Worm (Caenorhabditis elegans) whole organism, young adult: ENCODE measurements around the gene K08H2.4.

Experiments used
- B0261.1 ChIP-seq: sonication (generic microtip); optimal IDR thresholded peaks from 2 replicates; lab custom pipeline; 2016; ENCODE audit warnings: mild to moderate bottlenecking, missing genetic modification characterization, moderate library complexity, missing compliant biosample characterization
- C06A6.2 ChIP-seq: fragments of 200-800 bp; sonication (Bioruptor generic); conservative IDR thresholded peaks from 2 replicates; pipeline ENCODE4 v1.3.6; 2022; ENCODE audit warnings: missing genetic modification characterization, missing compliant biosample characterization
- D2030.7 ChIP-seq: fragments of 200-800 bp; sonication (Bioruptor generic); IDR thresholded peaks from 2 replicates; pipeline ENCODE4 v1.3.6; 2022; ENCODE audit warnings: missing genetic modification reagents, missing genetic modification characterization, missing compliant biosample characterization
- F33H1.4 ChIP-seq: fragments of 200-800 bp; sonication (Bioruptor generic); IDR thresholded peaks from 2 replicates; pipeline ENCODE4 v1.3.6; 2022; ENCODE audit warnings: missing genetic modification reagents, missing genetic modification characterization, missing compliant biosample characterization
- F49E8.2 ChIP-seq: sonication (generic microtip); optimal IDR thresholded peaks from 3 replicates; lab custom pipeline; 2017; ENCODE audit warnings: missing genetic modification characterization, mild to moderate bottlenecking, missing compliant biosample characterization, antibody characterized with exemption, moderate library complexity; ENCODE audit not compliant: insufficient read depth
- T07F8.4 ChIP-seq: sonication (generic microtip); optimal IDR thresholded peaks from 2 replicates; lab custom pipeline; 2016; ENCODE audit warnings: mild to moderate bottlenecking, missing genetic modification characterization, moderate library complexity, missing compliant biosample characterization
- Y56A3A.18 ChIP-seq: fragments of 200-800 bp; sonication (Bioruptor generic); IDR thresholded peaks from 2 replicates; pipeline ENCODE4 v1.3.6; 2022; ENCODE audit warnings: missing genetic modification reagents, missing genetic modification characterization, missing compliant biosample characterization
- Y67H2A.10 ChIP-seq: fragments of 200-800 bp; sonication (Bioruptor generic); conservative IDR thresholded peaks from 2 replicates; pipeline ENCODE4 v1.3.6; 2022; ENCODE audit warnings: missing genetic modification reagents, missing genetic modification characterization, missing compliant biosample characterization
- ZK185.1 ChIP-seq: sonication (generic microtip); optimal IDR thresholded peaks from 2 replicates; lab custom pipeline; 2016; ENCODE audit warnings: mild to moderate bottlenecking, missing genetic modification characterization, missing compliant biosample characterization; ENCODE audit not compliant: poor library complexity, severe bottlenecking
- attf-5 ChIP-seq: fragments of 200-800 bp; sonication (Bioruptor generic); optimal IDR thresholded peaks from 2 replicates; lab custom pipeline; 2018; ENCODE audit warnings: mild to moderate bottlenecking, missing genetic modification characterization, missing compliant biosample characterization
- attf-6 ChIP-seq: fragments of 200-800 bp; sonication (Bioruptor generic); IDR thresholded peaks from 2 replicates; pipeline ENCODE4 v1.3.6; 2022; ENCODE audit warnings: missing genetic modification reagents, missing genetic modification characterization, missing compliant biosample characterization
- bed-1 ChIP-seq: fragments of 200-800 bp; sonication (Bioruptor generic); IDR thresholded peaks from 2 replicates; pipeline ENCODE4 v1.3.6; 2022; ENCODE audit warnings: missing genetic modification reagents, missing genetic modification characterization, missing compliant biosample characterization
- cebp-1 ChIP-seq, 2 experiments: fragments of 200-800 bp in 1 of 2; sonication (Bioruptor generic) in 1 of 2; sonication (generic microtip) in 1 of 2; IDR thresholded peaks in 1 of 2; optimal IDR thresholded peaks in 1 of 2; 2 replicates each; pipeline versions ENCODE4 v1.3.6 to Lab custom; 2017 to 2022; ENCODE audit warnings: missing compliant biosample characterization in 2 of 2, missing genetic modification characterization in 2 of 2, mild to moderate bottlenecking in 1 of 2, missing genetic modification reagents in 1 of 2, moderate library complexity in 1 of 2
- cebp-2 ChIP-seq: fragments of 200-800 bp; sonication (Bioruptor generic); IDR thresholded peaks from 2 replicates; pipeline ENCODE4 v1.3.6; 2022; ENCODE audit warnings: missing genetic modification characterization, missing compliant biosample characterization
- ceh-100 ChIP-seq: fragments of 200-800 bp; sonication (Bioruptor generic); IDR thresholded peaks from 2 replicates; pipeline ENCODE4 v1.3.6; 2022; ENCODE audit warnings: missing genetic modification reagents, missing genetic modification characterization, missing compliant biosample characterization
- ceh-58 ChIP-seq: fragments of 200-800 bp; sonication (Bioruptor generic); IDR thresholded peaks from 2 replicates; pipeline ENCODE4 v1.3.6; 2022; ENCODE audit warnings: missing genetic modification characterization, missing compliant biosample characterization
- die-1 ChIP-seq: sonication (generic microtip); optimal IDR thresholded peaks from 2 replicates; lab custom pipeline; 2016; ENCODE audit warnings: missing genotype, mild to moderate bottlenecking, missing genetic modification characterization, missing compliant biosample characterization
- dox-1 ChIP-seq: fragments of 200-800 bp; sonication (Bioruptor generic); IDR thresholded peaks from 2 replicates; pipeline ENCODE4 v1.3.6; 2022; ENCODE audit warnings: missing genetic modification reagents, missing genetic modification characterization, missing compliant biosample characterization
- him-1 ChIP-seq: sonication (generic microtip); optimal IDR thresholded peaks from 2 replicates; lab custom pipeline; 2016; ENCODE audit warnings: missing genotype, missing genetic modification reagents, missing genetic modification characterization, missing compliant biosample characterization
- hmg-1.2 ChIP-seq: fragments of 200-800 bp; sonication (Bioruptor generic); IDR thresholded peaks from 2 replicates; pipeline ENCODE4 v1.3.6; 2022; ENCODE audit warnings: missing genetic modification reagents, missing genetic modification characterization, missing compliant biosample characterization
- hrde-1 ChIP-seq: sonication (generic microtip); optimal IDR thresholded peaks from 2 replicates; lab custom pipeline; 2016; ENCODE audit warnings: missing genetic modification characterization, mild to moderate bottlenecking, missing compliant biosample characterization, moderate library complexity, missing genotype, missing genetic modification reagents, borderline replicate concordance
- let-526 ChIP-seq: fragments of 200-800 bp; sonication (Bioruptor generic); IDR thresholded peaks from 2 replicates; pipeline ENCODE4 v1.3.6; 2022; ENCODE audit warnings: missing genetic modification reagents, missing genetic modification characterization, missing compliant biosample characterization
- let-607 ChIP-seq, 2 experiments: fragments of 200-800 bp in 1 of 2; sonication (Bioruptor generic) in 1 of 2; sonication (generic microtip) in 1 of 2; optimal IDR thresholded peaks; 2 replicates each; lab custom pipeline; 2016 to 2018; ENCODE audit warnings: mild to moderate bottlenecking in 2 of 2, missing compliant biosample characterization in 2 of 2, missing genetic modification characterization in 2 of 2, moderate library complexity in 2 of 2, missing genotype in 1 of 2
- lin-26 ChIP-seq: fragments of 200-800 bp; sonication (Bioruptor generic); IDR thresholded peaks from 2 replicates; pipeline ENCODE4 v1.3.6; 2022; ENCODE audit warnings: missing genetic modification reagents, missing genetic modification characterization, missing compliant biosample characterization
- lin-40 ChIP-seq: sonication (generic microtip); optimal IDR thresholded peaks from 2 replicates; lab custom pipeline; 2016; ENCODE audit warnings: missing genetic modification characterization, mild to moderate bottlenecking, missing compliant biosample characterization, missing genotype, missing genetic modification reagents
- lsl-1 ChIP-seq: fragments of 200-800 bp; sonication (Bioruptor generic); optimal IDR thresholded peaks from 2 replicates; lab custom pipeline; 2018; ENCODE audit warnings: mild to moderate bottlenecking, missing genetic modification characterization, moderate library complexity, missing compliant biosample characterization
- madf-3 ChIP-seq: fragments of 200-800 bp; sonication (Bioruptor generic); IDR thresholded peaks from 2 replicates; pipeline ENCODE4 v1.3.6; 2022; ENCODE audit warnings: missing genetic modification reagents, missing genetic modification characterization, missing compliant biosample characterization
- nfya-2 ChIP-seq: fragments of 200-800 bp; sonication (Bioruptor generic); IDR thresholded peaks from 2 replicates; pipeline ENCODE4 v1.3.6; 2022; ENCODE audit warnings: missing genetic modification reagents, missing genetic modification characterization, missing compliant biosample characterization
- nfyb-1 ChIP-seq: fragments of 200-800 bp; sonication (Bioruptor generic); IDR thresholded peaks from 2 replicates; pipeline ENCODE4 v1.3.6; 2022; ENCODE audit warnings: missing genetic modification reagents, missing genetic modification characterization, missing compliant biosample characterization
- nhr-120 ChIP-seq: fragments of 200-800 bp; sonication (Bioruptor generic); IDR thresholded peaks from 2 replicates; pipeline ENCODE4 v1.3.6; 2022; ENCODE audit warnings: missing genetic modification characterization, missing compliant biosample characterization
- nhr-179 ChIP-seq: sonication (generic microtip); optimal IDR thresholded peaks from 2 replicates; lab custom pipeline; 2016; ENCODE audit warnings: mild to moderate bottlenecking, missing genetic modification characterization, missing compliant biosample characterization
- nhr-80 ChIP-seq: sonication (generic microtip); optimal IDR thresholded peaks from 2 replicates; lab custom pipeline; 2016; ENCODE audit warnings: missing genetic modification characterization, missing compliant biosample characterization
- nhr-90 ChIP-seq: sonication (generic microtip); optimal IDR thresholded peaks from 2 replicates; lab custom pipeline; 2016; ENCODE audit warnings: missing genotype, mild to moderate bottlenecking, missing genetic modification characterization, missing compliant biosample characterization
- pbrm-1 ChIP-seq: fragments of 200-800 bp; sonication (Bioruptor generic); IDR thresholded peaks from 2 replicates; pipeline ENCODE4 v1.3.6; 2022; ENCODE audit warnings: missing genetic modification reagents, missing genetic modification characterization, missing compliant biosample characterization
- pha-4 ChIP-seq: fragments of 150-350 bp; sonication (generic microtip); optimal IDR thresholded peaks from 2 replicates; lab custom pipeline; 2014; ENCODE audit warnings: missing biosample characterization, missing genetic modification reagents, missing genetic modification characterization
- rec-8 ChIP-seq, 2 experiments: sonication (generic microtip); optimal IDR thresholded peaks; 2 replicates each; lab custom pipeline; 2016; ENCODE audit warnings: mild to moderate bottlenecking in 2 of 2, missing genetic modification characterization in 2 of 2, missing genetic modification reagents in 2 of 2, missing genotype in 2 of 2, missing biosample characterization in 1 of 2, missing compliant biosample characterization in 1 of 2, moderate library complexity in 1 of 2
- rpc-1 ChIP-seq, 2 experiments: fragments of 150-350 bp in 1 of 2; sonication (generic microtip) in 1 of 2; optimal IDR thresholded peaks; 2 replicates each; lab custom pipeline; 2014 to 2018; ENCODE audit warnings: missing biosample characterization in 1 of 2, missing genetic modification characterization in 1 of 2, missing genetic modification reagents in 1 of 2, missing genotype in 1 of 2
- snpc-1.3 ChIP-seq: sonication (generic microtip); optimal IDR thresholded peaks from 2 replicates; lab custom pipeline; 2017; ENCODE audit warnings: missing genetic modification characterization, mild to moderate bottlenecking, missing compliant biosample characterization, antibody characterized with exemption, moderate library complexity, missing genotype, missing genetic modification reagents; ENCODE audit not compliant: insufficient read depth
- snpc-3.4 ChIP-seq: sonication (generic microtip); optimal IDR thresholded peaks from 2 replicates; lab custom pipeline; 2017; ENCODE audit warnings: missing genetic modification characterization, mild to moderate bottlenecking, missing compliant biosample characterization, antibody characterized with exemption, moderate library complexity, missing genotype, missing genetic modification reagents
- snpc-4 ChIP-seq, 5 experiments: fragments of 150-350 bp in 1 of 5; sonication (generic microtip) in 4 of 5; optimal IDR thresholded peaks; 2 replicates each; lab custom pipeline; 2014 to 2018; ENCODE audit warnings: missing genetic modification characterization in 5 of 5, missing biosample characterization in 3 of 5, antibody characterized with exemption in 2 of 5, mild to moderate bottlenecking in 2 of 5, missing compliant biosample characterization in 2 of 5, missing genotype in 2 of 5, moderate library complexity in 2 of 5, missing genetic modification reagents in 1 of 5
- sptf-2 ChIP-seq: fragments of 200-800 bp; sonication (Bioruptor generic); optimal IDR thresholded peaks from 2 replicates; lab custom pipeline; 2018; ENCODE audit warnings: mild to moderate bottlenecking, missing genetic modification characterization, missing compliant biosample characterization
- tbp1 ChIP-seq: fragments of 200-800 bp; sonication (Bioruptor generic); optimal IDR thresholded peaks from 2 replicates; lab custom pipeline; 2018; ENCODE audit warnings: mild to moderate bottlenecking, missing genetic modification characterization, missing compliant biosample characterization
- ztf-18 ChIP-seq: sonication (generic microtip); optimal IDR thresholded peaks from 2 replicates; lab custom pipeline; 2016; ENCODE audit warnings: missing genotype, mild to moderate bottlenecking, missing genetic modification characterization, missing compliant biosample characterization
- ztf-25 ChIP-seq: fragments of 200-800 bp; sonication (Bioruptor generic); IDR thresholded peaks from 2 replicates; pipeline ENCODE4 v1.3.6; 2022; ENCODE audit warnings: missing genetic modification reagents, missing genetic modification characterization, missing compliant biosample characterization
- ztf-28 ChIP-seq: fragments of 200-800 bp; sonication (Bioruptor generic); IDR thresholded peaks from 2 replicates; pipeline ENCODE4 v1.3.6; 2022; ENCODE audit warnings: missing genetic modification reagents, missing genetic modification characterization, missing compliant biosample characterization

The K08H2.4 gene

ce11 chrX:13284618-13285017 is 46.3 kb downstream of the K08H2.4 start:
- peak; percentile 80 for TF ChIP-seq B0261.1 (tag; lab: Kevin White, UChicago)
- 0 out of 2 replicates have a peak, but pooled peaks have one; percentile 50 for TF ChIP-seq nhr-120
- TF ChIP-seq snpc-3.4 (tag; lab: Kevin White, UChicago) = peak; percentile 50
- TF ChIP-seq ceh-100 = no peak
- TF ChIP-seq C06A6.2 (GFP tag; lab: Robert Waterston, UW) = no peak
- no peak for TF ChIP-seq let-526 (GFP tag; lab: Robert Waterston, UW)
- TF ChIP-seq let-607 (tag; optimal IDR thresholded peaks at IDR 0.05; lab: Kevin White, UChicago) = peak in 1 of 2 experiments; percentile 7
- peak; percentile 22 for TF ChIP-seq ZK185.1 (tag; lab: Kevin White, UChicago)
- TF ChIP-seq nhr-90 (tag; lab: Kevin White, UChicago) = peak; percentile 65
- peak; percentile 42 for TF ChIP-seq snpc-4 (GFP tag; optimal IDR thresholded peaks at IDR 0.05; lab: Kevin White, UChicago)
- TF ChIP-seq snpc-4 (tag; optimal IDR thresholded peaks at IDR 0.05; lab: Kevin White, UChicago) = peak in 2 of 4 experiments; percentile 35 to 58
- TF ChIP-seq nfya-2 (GFP tag; lab: Robert Waterston, UW) = no peak
- peak; percentile 16 for TF ChIP-seq nhr-179 (tag; lab: Kevin White, UChicago)
- no peak for TF ChIP-seq ceh-58 (GFP tag; lab: Robert Waterston, UW)
- TF ChIP-seq hmg-1.2 (GFP tag; lab: Robert Waterston, UW) = peak; percentile 44; the same call in 1 of the 2 replicates
- TF ChIP-seq pha-4 (tag; lab: Kevin White, UChicago) = no peak
- TF ChIP-seq die-1 = peak; percentile 76
- no peak for TF ChIP-seq Y67H2A.10 (GFP tag; lab: Robert Waterston, UW)
- TF ChIP-seq nfyb-1 = peak; percentile 64
- no peak for TF ChIP-seq F33H1.4 (GFP tag; lab: Robert Waterston, UW)
- TF ChIP-seq ztf-18 (tag; lab: Kevin White, UChicago) = peak; percentile 40
- TF ChIP-seq snpc-1.3 (tag; lab: Kevin White, UChicago) = peak; percentile 45
- TF ChIP-seq lin-40 (tag; lab: Kevin White, UChicago) = no peak
- peak; percentile 65 for TF ChIP-seq him-1 (tag; lab: Kevin White, UChicago)
- TF ChIP-seq bed-1 (GFP tag; lab: Robert Waterston, UW) = no peak
- no peak for TF ChIP-seq cebp-2
- peak; percentile 3 for TF ChIP-seq hrde-1
- peak; percentile 65 for TF ChIP-seq attf-6 (GFP tag; lab: Robert Waterston, UW)
- peak; percentile 65 for TF ChIP-seq D2030.7 (GFP tag; lab: Robert Waterston, UW)
- TF ChIP-seq T07F8.4 (tag; lab: Kevin White, UChicago) = no peak
- no peak for TF ChIP-seq F49E8.2 (tag; lab: Kevin White, UChicago)
- peak; percentile 26; the same call in 1 of the 2 replicates for TF ChIP-seq cebp-1 (GFP tag; IDR thresholded peaks at IDR 0.05; lab: Robert Waterston, UW)
- TF ChIP-seq cebp-1 (tag; optimal IDR thresholded peaks at IDR 0.05; lab: Kevin White, UChicago) = no peak
- no peak for TF ChIP-seq ztf-28 (GFP tag; lab: Robert Waterston, UW)
- TF ChIP-seq pbrm-1 (GFP tag; lab: Robert Waterston, UW) = peak; percentile 62; the same call in 1 of the 2 replicates
- TF ChIP-seq Y56A3A.18 = 0 out of 2 replicates have a peak, but pooled peaks have one; percentile 35
- TF ChIP-seq lin-26 (GFP tag; lab: Robert Waterston, UW) = peak; percentile 87
- TF ChIP-seq rec-8 (tag; optimal IDR thresholded peaks at IDR 0.05; lab: Kevin White, UChicago) = peak; percentile 32 to 46
- no peak for TF ChIP-seq sptf-2 (GFP tag; lab: Kevin White, UChicago)
- peak; percentile 40; the same call in 1 of the 2 replicates for TF ChIP-seq dox-1 (GFP tag; lab: Robert Waterston, UW)
- no peak for TF ChIP-seq attf-5 (GFP tag; lab: Kevin White, UChicago)
- TF ChIP-seq madf-3 (GFP tag; lab: Robert Waterston, UW) = no peak
- TF ChIP-seq nhr-80 (tag; lab: Kevin White, UChicago) = no peak
- 0 out of 2 replicates have a peak, but pooled peaks have one; percentile 73 for TF ChIP-seq ztf-25 (GFP tag; lab: Robert Waterston, UW)
- TF ChIP-seq tbp1 (GFP tag; lab: Kevin White, UChicago) = peak; percentile 87
- peak; percentile 75 for TF ChIP-seq rpc-1 (optimal IDR thresholded peaks at IDR 0.05; lab: Kevin White, UChicago)
- TF ChIP-seq rpc-1 (tag; optimal IDR thresholded peaks at IDR 0.05; lab: Kevin White, UChicago) = peak; percentile 90
- TF ChIP-seq lsl-1 (GFP tag; lab: Kevin White, UChicago) = no peak
